Worm (Caenorhabditis elegans): ENCODE results near the gene mig-6.
A peak's percentile ranks its signal among the peaks of the same experiment; 100 is the strongest.

mig-6 gene

ce11 chrV:7847687-7848086 lies 20.7 kb downstream of the mig-6 start:
- TF ChIP-seq tra-1 (GFP tag; IDR thresholded peaks at IDR 0.05) (no peak), ces-1 (GFP tag; optimal IDR thresholded peaks at IDR 0.05) (no peak), daf-16 (GFP tag; optimal IDR thresholded peaks at IDR 0.05) (no peak), daf-16 (tag; optimal IDR thresholded peaks at IDR 0.05) (peak; percentile 74)

- TF ChIP-seq php-3 (GFP tag; IDR thresholded peaks at IDR 0.05) (peak; percentile 54; the same call in 1 of the 2 replicates), hlh-30 (tag; optimal IDR thresholded peaks at IDR 0.05; ENCODE audit: insufficient read depth) (peak; percentile 97), F26F4.8 (GFP tag; conservative IDR thresholded peaks at IDR 0.05) (no peak), mes-2 (tag; optimal IDR thresholded peaks at IDR 0.05; ENCODE audit: poor library complexity, severe bottlenecking) (peak; percentile 42), Y105C5A.15 (GFP tag; IDR thresholded peaks at IDR 0.05) (no peak), madf-9 (GFP tag; conservative IDR thresholded peaks at IDR 0.05) (0 out of 2 replicates have a peak, but pooled peaks have one; percentile 25), nhr-6 (tag; optimal IDR thresholded peaks at IDR 0.05) (no peak), ztf-7 (tag; optimal IDR thresholded peaks at IDR 0.05) (peak; percentile 30), mxl-3 (GFP tag; optimal IDR thresholded peaks at IDR 0.05) (peak; percentile 74), hif-1 (tag; optimal IDR thresholded peaks at IDR 0.05) (peak in 1 of 2 experiments; percentile 39), set-16 (GFP tag; IDR thresholded peaks at IDR 0.05) (peak; percentile 69), ces-1 (GFP tag; optimal IDR thresholded peaks at IDR 0.05) (no peak), nhr-28 (tag; optimal IDR thresholded peaks at IDR 0.05) (peak; percentile 43), dpl-1 (GFP tag; optimal IDR thresholded peaks at IDR 0.05) (no peak), daf-16 (GFP tag; optimal IDR thresholded peaks at IDR 0.05) (no peak), daf-16 (tag; optimal IDR thresholded peaks at IDR 0.05) (peak; percentile 32), unc-62 (GFP tag; optimal IDR thresholded peaks at IDR 0.05 in 1 of 2) (no peak), unc-62 (tag; optimal IDR thresholded peaks at IDR 0.05) (no peak), lsy-2 (tag; optimal IDR thresholded peaks at IDR 0.05) (peak in 1 of 2 experiments; percentile 16), mep-1 (tag; optimal IDR thresholded peaks at IDR 0.05) (peak; percentile 26), mdl-1 (tag; optimal IDR thresholded peaks at IDR 0.05) (peak in 1 of 2 experiments; percentile 72), ceh-20 (GFP tag; IDR thresholded peaks at IDR 0.05) (peak; percentile 42; the same call in 1 of the 2 replicates), sdz-12 (GFP tag; optimal IDR thresholded peaks at IDR 0.05) (no peak), ceh-32 (tag; optimal IDR thresholded peaks at IDR 0.05; ENCODE audit: poor library complexity) (no peak), nhr-76 (tag; optimal IDR thresholded peaks at IDR 0.05) (no peak), ctbp-1 (GFP tag; IDR thresholded peaks at IDR 0.05) (no peak), hmg-1.1 (GFP tag; IDR thresholded peaks at IDR 0.05) (peak; percentile 57), dmd-6 (GFP tag; IDR thresholded peaks at IDR 0.05) (peak; percentile 42), lir-3 (tag; optimal IDR thresholded peaks at IDR 0.05) (no peak), hlh-11 (tag; optimal IDR thresholded peaks at IDR 0.05) (peak; percentile 86), cey-2 (tag; optimal IDR thresholded peaks at IDR 0.05; ENCODE audit: borderline replicate concordance, insufficient read depth) (no peak), ZK546.5 (tag; optimal IDR thresholded peaks at IDR 0.05) (no peak), nhr-77 (tag; optimal IDR thresholded peaks at IDR 0.05) (peak; percentile 29)
Observed at ce11 chrV:7848251-7848650, 21.2 kb downstream of the mig-6 start.

ce11 chrV:7852078-7852477 lies 25.1 kb downstream of the mig-6 start:
- peak; percentile 84 for TF ChIP-seq aha-1 (tag)
- no peak for TF ChIP-seq ceh-20 (GFP tag; IDR thresholded peaks at IDR 0.05)
- peak; percentile 36; the same call in 1 of the 2 replicates for TF ChIP-seq lin-38 (GFP tag; IDR thresholded peaks at IDR 0.05)
- TF ChIP-seq F49E8.2 (tag; optimal IDR thresholded peaks at IDR 0.05; ENCODE audit: borderline replicate concordance) = peak; percentile 9
